Fruit fly (Drosophila melanogaster) whole organism, embryonic: ENCODE measurements around the gene AANATL7.

Source experiments
- Bgb ChIP-seq: fragments of 200-800 bp; sonication (Bioruptor generic); IDR thresholded peaks from 2 replicates; pipeline ENCODE4 v1.3.6; 2022; ENCODE audit warnings: missing biosample characterization, missing genetic modification characterization; ENCODE audit not compliant: partially characterized antibody
- CG10274 ChIP-seq: fragments of 200-800 bp; sonication (Bioruptor generic); optimal IDR thresholded peaks from 3 replicates; lab custom pipeline; 2017; ENCODE audit warnings: missing biosample characterization, mild to moderate bottlenecking, missing genetic modification characterization
- CG10959 ChIP-seq: fragments of 200-800 bp; sonication (Bioruptor generic); IDR thresholded peaks from 2 replicates; pipeline ENCODE4 v1.3.6; 2022; ENCODE audit warnings: missing biosample characterization, missing genetic modification characterization
- CG11085 ChIP-seq: fragments of 200-800 bp; sonication (Bioruptor generic); IDR thresholded peaks from 2 replicates; pipeline ENCODE4 v1.3.6; 2022; ENCODE audit warnings: missing biosample characterization, missing genetic modification characterization
- CG11504 ChIP-seq: fragments of 200-800 bp; sonication (Bioruptor generic); optimal IDR thresholded peaks from 3 replicates; lab custom pipeline; 2019; ENCODE audit warnings: missing biosample characterization, mild to moderate bottlenecking, missing genetic modification characterization, moderate library complexity
- CG1233 ChIP-seq: fragments of 200-800 bp; sonication (Bioruptor generic); optimal IDR thresholded peaks from 4 replicates; lab custom pipeline; 2018; ENCODE audit warnings: missing biosample characterization, mild to moderate bottlenecking, missing genetic modification characterization
- CG13624 ChIP-seq: fragments of 200-800 bp; sonication (Bioruptor generic); optimal IDR thresholded peaks from 2 replicates; lab custom pipeline; 2016; ENCODE audit warnings: missing biosample characterization, missing genetic modification characterization
- CG15514 ChIP-seq: fragments of 200-800 bp; sonication (Bioruptor generic); optimal IDR thresholded peaks from 3 replicates; lab custom pipeline; 2017; ENCODE audit warnings: missing biosample characterization, missing genetic modification characterization, mild to moderate bottlenecking, moderate library complexity, missing genetic modification reagents
- CG1647 ChIP-seq: fragments of 200-800 bp; sonication (Bioruptor generic); optimal IDR thresholded peaks from 3 replicates; lab custom pipeline; 2016; ENCODE audit warnings: missing biosample characterization, missing genetic modification characterization
- CG17385 ChIP-seq: fragments of 200-800 bp; sonication (Bioruptor generic); optimal IDR thresholded peaks from 3 replicates; lab custom pipeline; 2018; ENCODE audit warnings: missing biosample characterization, mild to moderate bottlenecking, missing genetic modification characterization
- CG2116 ChIP-seq: fragments of 200-800 bp; sonication (Bioruptor generic); optimal IDR thresholded peaks from 3 replicates; lab custom pipeline; 2018; ENCODE audit warnings: missing biosample characterization, mild to moderate bottlenecking, missing genetic modification characterization
- CG2875 ChIP-seq: fragments of 200-800 bp; sonication (Bioruptor generic); optimal IDR thresholded peaks from 2 replicates; lab custom pipeline; 2017; ENCODE audit warnings: missing biosample characterization, mild to moderate bottlenecking, missing genetic modification characterization, missing genetic modification reagents
- CG32772 ChIP-seq: fragments of 200-800 bp; sonication (Bioruptor generic); IDR thresholded peaks from 2 replicates; pipeline ENCODE4 v1.3.6; 2022; ENCODE audit warnings: missing biosample characterization, missing genetic modification characterization
- CG4404 ChIP-seq: fragments of 200-800 bp; sonication (Bioruptor generic); IDR thresholded peaks from 2 replicates; pipeline ENCODE4 v1.3.6; 2022; ENCODE audit warnings: missing biosample characterization, missing genetic modification characterization
- CG8089 ChIP-seq: fragments of 200-800 bp; sonication (Bioruptor generic); optimal IDR thresholded peaks from 3 replicates; lab custom pipeline; 2016; ENCODE audit warnings: missing biosample characterization, missing genetic modification characterization
- CG8281 ChIP-seq: fragments of 200-800 bp; sonication (Bioruptor generic); optimal IDR thresholded peaks from 2 replicates; lab custom pipeline; 2018; ENCODE audit warnings: missing biosample characterization, mild to moderate bottlenecking, missing genetic modification characterization, moderate library complexity
- CG8765 ChIP-seq: fragments of 200-800 bp; sonication (Bioruptor generic); IDR thresholded peaks from 2 replicates; pipeline ENCODE4 v1.3.6; 2022; ENCODE audit warnings: missing biosample characterization, missing genetic modification characterization
- Camta ChIP-seq: fragments of 200-800 bp; sonication (Bioruptor generic); optimal IDR thresholded peaks from 2 replicates; lab custom pipeline; 2016; ENCODE audit warnings: missing biosample characterization, missing genetic modification characterization
- Doc3 ChIP-seq: fragments of 200-800 bp; sonication (Bioruptor generic); IDR thresholded peaks from 3 replicates; pipeline ENCODE4 v1.3.6; 2022; ENCODE audit warnings: missing biosample characterization, missing genetic modification characterization; ENCODE audit not compliant: partially characterized antibody
- HLHmδ ChIP-seq: fragments of 200-800 bp; sonication (Bioruptor generic); optimal IDR thresholded peaks from 2 replicates; lab custom pipeline; 2018; ENCODE audit warnings: missing biosample characterization, mild to moderate bottlenecking, missing genetic modification characterization, moderate library complexity
- Hand ChIP-seq: fragments of 200-800 bp; sonication (Bioruptor generic); optimal IDR thresholded peaks from 2 replicates; lab custom pipeline; 2017; ENCODE audit warnings: mild to moderate bottlenecking, missing biosample characterization, missing genetic modification reagents, missing genetic modification characterization
- Hr3 ChIP-seq: fragments of 200-800 bp; sonication (Bioruptor generic); optimal IDR thresholded peaks from 3 replicates; lab custom pipeline; 2016; ENCODE audit warnings: missing biosample characterization, missing genetic modification characterization
- Hr51 ChIP-seq, 2 experiments: fragments of 200-800 bp; sonication (Bioruptor generic); optimal IDR thresholded peaks; 2 replicates in 1 of 2; 3 replicates in 1 of 2; lab custom pipeline; 2016 to 2018; ENCODE audit warnings: missing biosample characterization in 2 of 2, missing genetic modification characterization in 2 of 2, mild to moderate bottlenecking in 1 of 2, moderate library complexity in 1 of 2
- Meics ChIP-seq: fragments of 200-800 bp; sonication (Bioruptor generic); optimal IDR thresholded peaks from 2 replicates; lab custom pipeline; 2017; ENCODE audit warnings: missing biosample characterization, mild to moderate bottlenecking, missing genetic modification characterization
- Myb ChIP-seq: fragments of 200-800 bp; sonication (Bioruptor generic); optimal IDR thresholded peaks from 2 replicates; lab custom pipeline; 2016; ENCODE audit warnings: missing biosample characterization, missing genetic modification characterization
- NK7.1 ChIP-seq: fragments of 200-800 bp; sonication (Bioruptor generic); optimal IDR thresholded peaks from 3 replicates; lab custom pipeline; 2016; ENCODE audit warnings: missing biosample characterization, missing genetic modification characterization
- Neu2 ChIP-seq: fragments of 200-800 bp; sonication (Bioruptor generic); optimal IDR thresholded peaks from 3 replicates; lab custom pipeline; 2016; ENCODE audit warnings: missing biosample characterization, missing genetic modification characterization, borderline replicate concordance
- NfI ChIP-seq: fragments of 200-800 bp; sonication (Bioruptor generic); optimal IDR thresholded peaks from 3 replicates; lab custom pipeline; 2018; ENCODE audit warnings: missing biosample characterization, mild to moderate bottlenecking, missing genetic modification characterization, moderate library complexity
- Xbp1 ChIP-seq: fragments of 200-800 bp; sonication (Bioruptor generic); optimal IDR thresholded peaks from 3 replicates; lab custom pipeline; 2016; ENCODE audit warnings: missing biosample characterization, mild to moderate bottlenecking, missing genetic modification characterization
- Xrp1 ChIP-seq: fragments of 200-800 bp; sonication (Bioruptor generic); IDR thresholded peaks from 2 replicates; pipeline ENCODE4 v1.3.6; 2022; ENCODE audit warnings: missing biosample characterization, missing genetic modification characterization
- ara ChIP-seq: fragments of 200-800 bp; sonication (Bioruptor generic); IDR thresholded peaks from 2 replicates; pipeline ENCODE4 v1.3.6; 2022; ENCODE audit warnings: missing biosample characterization, missing genetic modification characterization
- bcd ChIP-seq: fragments of 200-800 bp; sonication (Bioruptor generic); optimal IDR thresholded peaks from 2 replicates; lab custom pipeline; 2017; ENCODE audit warnings: missing biosample characterization, mild to moderate bottlenecking, missing genetic modification characterization
- dimm ChIP-seq: fragments of 200-800 bp; sonication (Bioruptor generic); IDR thresholded peaks from 2 replicates; pipeline ENCODE4 v1.3.6; 2022; ENCODE audit warnings: missing biosample characterization, missing genetic modification characterization
- grau ChIP-seq: fragments of 200-800 bp; optimal IDR thresholded peaks from 3 replicates; lab custom pipeline; 2019; ENCODE audit warnings: missing biosample characterization, mild to moderate bottlenecking, missing genetic modification characterization, moderate library complexity
- gsb-n ChIP-seq: fragments of 200-800 bp; sonication (Bioruptor generic); optimal IDR thresholded peaks from 3 replicates; lab custom pipeline; 2018; ENCODE audit warnings: missing biosample characterization, mild to moderate bottlenecking, missing genetic modification characterization
- knrl ChIP-seq: fragments of 200-800 bp; sonication (Bioruptor generic); IDR thresholded peaks from 3 replicates; pipeline ENCODE4 v1.3.6; 2022; ENCODE audit warnings: missing biosample characterization, missing genetic modification characterization; ENCODE audit not compliant: partially characterized antibody
- org-1 ChIP-seq: fragments of 200-800 bp; sonication (Bioruptor generic); optimal IDR thresholded peaks from 2 replicates; lab custom pipeline; 2017; ENCODE audit warnings: missing biosample characterization, missing genetic modification characterization
- pan ChIP-seq, 4 experiments: fragments of >200 bp in 3 of 4; fragments of 200-800 bp in 1 of 4; sonication (Bioruptor generic) in 1 of 4; optimal IDR thresholded peaks in 3 of 4; IDR thresholded peaks in 1 of 4; 2 replicates each; pipeline versions ENCODE4 v1.3.6 to Lab custom; 2017 to 2022; ENCODE audit warnings: missing biosample characterization in 2 of 4, missing genetic modification characterization in 2 of 4, mixed read lengths in 1 of 4
- pros ChIP-seq: fragments of 200-800 bp; sonication (Bioruptor generic); optimal IDR thresholded peaks from 3 replicates; lab custom pipeline; 2019; ENCODE audit warnings: missing biosample characterization, mild to moderate bottlenecking, missing genetic modification characterization, moderate library complexity
- pzg ChIP-seq: fragments of 200-800 bp; sonication (Bioruptor generic); optimal IDR thresholded peaks from 3 replicates; lab custom pipeline; 2018; ENCODE audit warnings: missing biosample characterization, mild to moderate bottlenecking, missing genetic modification characterization, moderate library complexity
- repo ChIP-seq: fragments of 200-800 bp; sonication (Bioruptor generic); optimal IDR thresholded peaks from 2 replicates; lab custom pipeline; 2016; ENCODE audit warnings: missing biosample characterization, missing genetic modification characterization
- run ChIP-seq: fragments of 200-800 bp; sonication (Bioruptor generic); optimal IDR thresholded peaks from 3 replicates; lab custom pipeline; 2018; ENCODE audit warnings: missing biosample characterization, mild to moderate bottlenecking, missing genetic modification characterization
- schlank ChIP-seq: fragments of 200-800 bp; sonication (Bioruptor generic); optimal IDR thresholded peaks from 2 replicates; lab custom pipeline; 2018; ENCODE audit warnings: missing biosample characterization, mild to moderate bottlenecking, missing genetic modification characterization
- sd ChIP-seq: fragments of 200-800 bp; sonication (Bioruptor generic); optimal IDR thresholded peaks from 3 replicates; lab custom pipeline; 2018; ENCODE audit warnings: missing biosample characterization, mild to moderate bottlenecking, missing genetic modification characterization, moderate library complexity
- sr ChIP-seq: fragments of 200-800 bp; sonication (Bioruptor generic); IDR thresholded peaks from 3 replicates; pipeline ENCODE4 v1.3.6; 2022; ENCODE audit warnings: missing biosample characterization, missing genetic modification characterization
- ssp ChIP-seq: fragments of 200-800 bp; sonication (Bioruptor generic); IDR thresholded peaks from 2 replicates; pipeline ENCODE4 v1.3.6; 2022; ENCODE audit warnings: missing biosample characterization, missing genetic modification characterization
- tna ChIP-seq: fragments of 200-800 bp; sonication (Bioruptor generic); IDR thresholded peaks from 2 replicates; pipeline ENCODE4 v1.3.6; 2022; ENCODE audit warnings: missing biosample characterization, missing genetic modification characterization; ENCODE audit not compliant: partially characterized antibody
- trem ChIP-seq: fragments of 200-800 bp; optimal IDR thresholded peaks from 3 replicates; lab custom pipeline; 2019; ENCODE audit warnings: missing biosample characterization, mild to moderate bottlenecking, missing genetic modification characterization, moderate library complexity
- zfh1 ChIP-seq: fragments of 200-800 bp; sonication (Bioruptor generic); IDR thresholded peaks from 3 replicates; pipeline ENCODE4 v1.3.6; 2022; ENCODE audit warnings: missing biosample characterization, missing genetic modification characterization

AANATL7 gene

DNA sequence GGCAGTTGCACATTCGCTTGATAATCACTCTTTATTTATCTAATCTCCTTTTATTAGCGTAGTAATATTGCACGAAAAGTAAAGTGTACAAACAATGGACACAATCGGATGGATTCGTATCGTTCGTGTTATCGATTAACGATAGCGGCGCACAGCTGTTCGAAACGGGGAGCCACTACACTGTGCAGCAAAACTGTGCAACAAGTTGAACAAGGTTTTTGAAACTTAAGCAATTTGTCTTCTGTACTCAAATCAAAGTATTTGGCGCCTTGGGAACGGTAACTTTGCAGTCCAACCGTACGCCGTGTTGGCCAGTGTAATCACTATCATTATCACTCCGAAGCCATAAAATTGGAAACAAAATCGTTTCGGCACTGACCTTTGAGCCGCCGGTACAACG is 38.9 kb downstream of the AANATL7 start, which contains the start of the genes Tsp3A and Seipin (continued):
- TF ChIP-seq grau (peak; percentile 83), ssp (GFP tag; lab: Robert Waterston, UW) (peak; percentile 61), tna (peak; percentile 27; the same call in 1 of the 2 replicates), pan (optimal IDR thresholded peaks at IDR 0.05; lab: Kevin White, UChicago) (no peak), pan (GFP tag; optimal IDR thresholded peaks at IDR 0.05 in 1 of 2, IDR thresholded peaks at IDR 0.05 in 1 of 2) (peak in 1 of 2 experiments; percentile 92), knrl (no peak), schlank (tag; lab: Kevin White, UChicago) (peak; percentile 87), Camta (peak; percentile 72), bcd (GFP tag; lab: Kevin White, UChicago) (peak; percentile 87), CG11504 (tag; lab: Kevin White, UChicago) (no peak), CG32772 (GFP tag; lab: Robert Waterston, UW) (peak; percentile 85), CG15514 (GFP tag; lab: Kevin White, UChicago) (peak; percentile 87), NK7.1 (peak; percentile 74), CG8089 (GFP tag; lab: Kevin White, UChicago) (peak; percentile 60), repo (peak; percentile 63), Hand (GFP tag; lab: Kevin White, UChicago) (peak; percentile 80), gsb-n (tag; lab: Kevin White, UChicago) (no peak), Xrp1 (GFP tag; lab: Robert Waterston, UW) (peak; percentile 89), CG8281 (tag; lab: Kevin White, UChicago) (peak; percentile 53), Doc3 (GFP tag; lab: Robert Waterston, UW) (peak; percentile 60), sd (no peak), CG11085 (peak; percentile 62; the same call in 1 of the 2 replicates), Neu2 (no peak), CG2875 (peak; percentile 37), CG2116 (peak; percentile 54), run (tag; lab: Kevin White, UChicago) (peak; percentile 47), Hr3 (GFP tag; lab: Kevin White, UChicago) (peak; percentile 27), Myb (peak; percentile 77), pzg (GFP tag; lab: Kevin White, UChicago) (peak; percentile 48), CG8765 (GFP tag; lab: Robert Waterston, UW) (peak; percentile 66; the same call in 1 of the 2 replicates), ara (GFP tag; lab: Robert Waterston, UW) (peak; percentile 76), Meics (peak; percentile 92), trem (tag; lab: Kevin White, UChicago) (peak; percentile 58), CG10274 (GFP tag; lab: Kevin White, UChicago) (peak; percentile 76), CG1233 (GFP tag; lab: Kevin White, UChicago) (peak; percentile 83), CG10959 (GFP tag; lab: Robert Waterston, UW) (peak; percentile 51; the same call in 1 of the 2 replicates), CG13624 (GFP tag; lab: Kevin White, UChicago) (peak; percentile 90), HLHmδ (GFP tag; lab: Kevin White, UChicago) (no peak), Hr51 (GFP tag; optimal IDR thresholded peaks at IDR 0.05; lab: Kevin White, UChicago) (peak; percentile 68 to 83), Xbp1 (peak; percentile 79), org-1 (GFP tag; lab: Kevin White, UChicago) (peak; percentile 83), dimm (GFP tag; lab: Robert Waterston, UW) (peak; percentile 22; the same call in 1 of the 2 replicates), sr (GFP tag; lab: Robert Waterston, UW) (peak; percentile 55; the same call in 2 of the 3 replicates), zfh1 (peak; percentile 89), Bgb (GFP tag; lab: Robert Waterston, UW) (peak; percentile 49; the same call in 1 of the 2 replicates), CG4404 (GFP tag; lab: Robert Waterston, UW) (peak; percentile 16; the same call in 1 of the 2 replicates), CG1647 (GFP tag; lab: Kevin White, UChicago) (peak; percentile 75), pros (GFP tag; lab: Kevin White, UChicago) (no peak), NfI (GFP tag; lab: Kevin White, UChicago) (peak; percentile 84), CG17385 (GFP tag; lab: Kevin White, UChicago) (no peak)
